Worm (Caenorhabditis elegans) whole organism, late embryonic: Measurements from ENCODE around the gene cpna-4.

ENCODE experiments used
- ceh-2 ChIP-seq: sonication (generic microtip); optimal IDR thresholded peaks from 2 replicates; lab custom pipeline; 2016; ENCODE audit warnings: missing genotype, missing genetic modification characterization, missing compliant biosample characterization
- ceh-48 ChIP-seq: sonication (generic microtip); optimal IDR thresholded peaks from 2 replicates; lab custom pipeline; 2016; ENCODE audit warnings: missing genetic modification characterization, inconsistent platforms, missing compliant biosample characterization
- elt-2 ChIP-seq: sonication (generic microtip); optimal IDR thresholded peaks from 2 replicates; lab custom pipeline; 2016; ENCODE audit warnings: missing genetic modification reagents, missing genetic modification characterization, missing compliant biosample characterization
- odd-2 ChIP-seq: sonication (generic microtip); optimal IDR thresholded peaks from 2 replicates; lab custom pipeline; 2017; ENCODE audit warnings: antibody characterized with exemption, mild to moderate bottlenecking, missing genetic modification characterization, missing compliant biosample characterization
- unc-55 ChIP-seq: sonication (generic microtip); optimal IDR thresholded peaks from 2 replicates; lab custom pipeline; 2017; ENCODE audit warnings: missing biosample characterization, missing genetic modification reagents, missing genetic modification characterization
- unc-86 ChIP-seq: sonication (generic microtip); optimal IDR thresholded peaks from 2 replicates; lab custom pipeline; 2016; ENCODE audit warnings: missing genetic modification characterization, missing compliant biosample characterization

DNA sequence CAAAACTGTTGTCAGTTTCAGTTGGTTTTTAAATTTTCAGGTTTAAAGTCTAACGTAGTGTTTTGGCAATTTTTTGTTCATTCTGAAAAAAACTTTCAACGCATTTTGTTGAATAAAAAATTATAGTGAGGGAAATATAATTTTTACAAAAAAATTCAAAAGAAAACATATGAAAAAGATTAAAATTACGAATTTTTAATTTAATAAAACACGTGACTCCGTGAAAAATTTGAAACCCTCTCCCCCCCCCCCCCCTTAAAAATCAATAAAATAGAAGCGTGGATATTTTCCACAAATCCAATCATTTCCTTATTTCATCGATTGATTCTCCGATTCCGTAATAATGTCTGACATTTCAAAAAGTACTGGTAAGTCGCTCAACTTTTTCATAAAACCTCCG, 16.8 kb downstream of the cpna-4 start, which contains the start of gene Y73F8A.20:
- TF ChIP-seq unc-86 (tag; lab: Kevin White, UChicago) (no peak), ceh-48 (tag; lab: Kevin White, UChicago) (no peak), odd-2 (no peak), unc-55 (GFP tag; lab: Kevin White, UChicago) (no peak), elt-2 (tag; lab: Kevin White, UChicago) (no peak), ceh-2 (tag; lab: Kevin White, UChicago) (no peak)
